Fruit fly (Drosophila melanogaster): ENCODE measurements around the gene Iyd.
A peak's percentile ranks its signal among the peaks of the same experiment; 100 is the strongest.

Iyd gene

dm6 chr3L:11051271-11051670, 44.8 kb downstream of the Iyd start, which contains the start of gene CG43693:
Gene CG43693 (minus strand): TSS chr3L:11051371.
- no peak for TF ChIP-seq noc (tag; optimal IDR thresholded peaks at IDR 0.05)

dm6 chr3L:11049414-11049813, 46.6 kb downstream of the Iyd start:
- peak; percentile 26 for TF ChIP-seq noc (tag; optimal IDR thresholded peaks at IDR 0.05)

DNA sequence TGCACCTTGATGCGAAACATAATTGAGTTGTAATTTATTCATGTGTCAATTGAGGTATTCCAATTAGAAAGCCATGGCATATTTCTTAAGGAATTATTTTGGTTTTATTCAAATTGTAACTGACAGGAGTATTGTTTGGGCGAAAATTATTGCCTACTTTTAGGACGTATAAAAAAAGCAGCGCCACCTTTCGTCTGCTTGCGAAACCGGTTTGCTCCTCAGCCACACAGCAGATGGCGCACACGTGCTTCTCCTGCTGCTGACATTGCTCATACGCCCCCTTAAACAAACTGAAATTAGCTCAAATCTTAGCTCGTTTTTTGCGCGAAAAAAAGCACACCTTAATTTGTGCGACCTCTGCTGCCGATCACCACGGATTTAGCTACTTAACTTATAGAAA, 48.2 kb downstream of the Iyd start:
- TF ChIP-seq noc (tag; optimal IDR thresholded peaks at IDR 0.05), result no peak

dm6 chr3L:11046559-11046958, 49.5 kb downstream of the Iyd start:
- TF ChIP-seq noc (tag; optimal IDR thresholded peaks at IDR 0.05), result no peak

dm6 chr3L:11045009-11045408, 51.0 kb downstream of the Iyd start:
- no peak for TF ChIP-seq noc (tag; optimal IDR thresholded peaks at IDR 0.05)

DNA sequence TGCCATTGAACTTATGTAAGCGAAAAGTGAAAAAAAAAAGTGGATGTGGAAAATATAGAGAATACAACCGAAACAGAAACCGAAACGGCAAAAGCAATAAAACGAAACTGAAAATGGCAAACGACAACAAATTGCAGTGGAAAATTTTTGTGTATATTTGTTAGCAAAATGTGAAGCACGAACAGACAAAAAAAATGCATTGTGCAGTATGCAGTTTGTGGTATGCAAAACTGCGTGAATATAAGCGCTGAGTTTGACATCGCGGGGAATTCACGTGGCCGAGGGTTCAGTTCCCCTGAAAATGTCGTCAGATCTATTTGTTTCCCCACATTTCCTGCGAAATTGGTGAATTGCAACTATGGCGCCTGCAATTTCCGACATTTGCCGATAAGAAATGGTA, 52.4 kb downstream of the Iyd start:
- no peak for TF ChIP-seq noc (tag; optimal IDR thresholded peaks at IDR 0.05)

Data from whole organism, larva.